Fruit fly (Drosophila melanogaster) whole organism, wandering third instar larva: ENCODE results near the gene CG14535.

Experiments used
- Myc ChIP-seq: fragments of >200 bp; optimal IDR thresholded peaks from 2 replicates; lab custom pipeline; 2017
- psq ChIP-seq: fragments of 200-800 bp; sonication (Bioruptor generic); optimal IDR thresholded peaks from 3 replicates; lab custom pipeline; 2017; ENCODE audit warnings: missing biosample characterization, mild to moderate bottlenecking, missing genetic modification characterization, moderate library complexity

DNA sequence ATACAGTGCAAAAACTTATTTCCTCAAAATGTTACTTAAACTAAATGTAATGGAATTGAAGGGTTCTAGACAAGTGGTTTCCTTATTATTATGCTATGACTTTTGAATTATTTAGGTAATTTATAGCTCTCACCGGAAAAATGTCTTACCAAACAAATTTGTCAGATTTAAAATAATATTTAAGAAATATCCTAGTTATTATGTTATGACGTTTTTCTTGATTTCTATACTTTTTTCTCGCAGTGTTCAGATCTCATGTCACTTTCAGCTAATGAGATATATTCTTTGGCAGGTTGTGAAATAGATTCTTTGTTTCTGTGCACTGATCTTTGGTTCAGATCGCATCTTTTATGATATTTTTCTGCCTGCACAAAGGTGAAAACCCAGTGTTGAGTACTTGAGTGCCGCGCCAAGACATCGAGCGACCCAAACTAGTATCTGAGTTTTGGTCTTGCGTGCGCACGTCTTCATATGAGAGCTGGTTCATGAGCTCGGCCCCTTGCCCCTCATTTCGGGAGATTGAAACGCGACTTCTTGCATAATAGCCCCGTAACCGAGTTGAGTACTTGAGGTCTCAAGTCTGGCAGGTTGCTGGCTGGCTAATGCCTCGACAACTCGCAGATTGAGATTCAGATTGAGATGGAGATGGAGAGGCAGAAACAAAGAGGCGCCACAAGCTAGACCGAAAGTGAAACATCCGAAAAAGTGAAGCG is 21.4 kb upstream of the CG14535 start:
- TF ChIP-seq Myc (lab: Kevin White, UChicago), result no peak
- no peak for TF ChIP-seq psq (GFP tag; lab: Kevin White, UChicago)
